Fruit fly (Drosophila melanogaster) whole organism, prepupa: ENCODE data around the gene Tbcd.

Experiments used
- Blimp-1 ChIP-seq: fragments of 200-800 bp; sonication (Bioruptor generic); optimal IDR thresholded peaks from 3 replicates; lab custom pipeline; 2017; ENCODE audit warnings: missing biosample characterization, missing genetic modification characterization, mild to moderate bottlenecking, moderate library complexity, missing genetic modification reagents
- CG10631 ChIP-seq: fragments of 200-800 bp; sonication (Bioruptor generic); optimal IDR thresholded peaks from 2 replicates; lab custom pipeline; 2016; ENCODE audit warnings: missing biosample characterization, missing genetic modification characterization
- CG11294 ChIP-seq: fragments of 200-800 bp; sonication (Bioruptor generic); IDR thresholded peaks from 2 replicates; pipeline ENCODE4 v1.3.6; 2022; ENCODE audit warnings: missing biosample characterization, missing genetic modification characterization
- CG11762 ChIP-seq: fragments of 200-800 bp; sonication (Bioruptor generic); optimal IDR thresholded peaks from 3 replicates; lab custom pipeline; 2016; ENCODE audit warnings: missing biosample characterization, missing genetic modification characterization; ENCODE audit not compliant: insufficient read depth
- CG15336 ChIP-seq: fragments of 200-800 bp; sonication (Bioruptor generic); IDR thresholded peaks from 2 replicates; pipeline ENCODE4 v1.3.6; 2022; ENCODE audit warnings: missing biosample characterization, missing genetic modification characterization
- CG1621 ChIP-seq: fragments of 200-800 bp; sonication (Bioruptor generic); optimal IDR thresholded peaks from 3 replicates; lab custom pipeline; 2018; ENCODE audit warnings: missing biosample characterization, mild to moderate bottlenecking, missing genetic modification characterization
- CG3032 ChIP-seq: fragments of 200-800 bp; optimal IDR thresholded peaks from 2 replicates; lab custom pipeline; 2019; ENCODE audit warnings: missing biosample characterization, mild to moderate bottlenecking, missing genetic modification characterization, moderate library complexity
- CG31627 ChIP-seq: fragments of 200-800 bp; sonication (Bioruptor generic); optimal IDR thresholded peaks from 3 replicates; lab custom pipeline; 2016; ENCODE audit warnings: missing biosample characterization, missing genetic modification characterization
- CG32006 ChIP-seq: fragments of 200-800 bp; sonication (Bioruptor generic); optimal IDR thresholded peaks from 3 replicates; lab custom pipeline; 2017; ENCODE audit warnings: missing biosample characterization, mild to moderate bottlenecking, missing genetic modification characterization
- CG34406 ChIP-seq: fragments of 200-800 bp; sonication (Bioruptor generic); optimal IDR thresholded peaks from 3 replicates; lab custom pipeline; 2016; ENCODE audit warnings: missing biosample characterization, missing genetic modification characterization
- CG3919 ChIP-seq: fragments of 200-800 bp; sonication (Bioruptor generic); optimal IDR thresholded peaks from 3 replicates; lab custom pipeline; 2016; ENCODE audit warnings: missing biosample characterization, missing genetic modification characterization
- CG4318 ChIP-seq: fragments of 200-800 bp; sonication (Bioruptor generic); optimal IDR thresholded peaks from 3 replicates; lab custom pipeline; 2017; ENCODE audit warnings: missing biosample characterization, mild to moderate bottlenecking, missing genetic modification characterization
- CG6163 ChIP-seq: fragments of 200-800 bp; sonication (Bioruptor generic); IDR thresholded peaks from 3 replicates; pipeline ENCODE4 v1.3.6; 2022; ENCODE audit warnings: missing biosample characterization, missing genetic modification characterization
- CG6792 ChIP-seq: fragments of 200-800 bp; sonication (Bioruptor generic); optimal IDR thresholded peaks from 3 replicates; lab custom pipeline; 2016; ENCODE audit warnings: missing biosample characterization, missing genetic modification characterization
- CG6808 ChIP-seq: fragments of 200-800 bp; sonication (Bioruptor generic); optimal IDR thresholded peaks from 3 replicates; lab custom pipeline; 2017; ENCODE audit warnings: missing biosample characterization, missing genetic modification characterization, mild to moderate bottlenecking, moderate library complexity, missing genetic modification reagents
- CG6854 ChIP-seq: fragments of 200-800 bp; sonication (Bioruptor generic); optimal IDR thresholded peaks from 2 replicates; lab custom pipeline; 2017; ENCODE audit warnings: missing biosample characterization, mild to moderate bottlenecking, missing genetic modification characterization
- CG8319 ChIP-seq: fragments of 200-800 bp; sonication (Bioruptor generic); optimal IDR thresholded peaks from 3 replicates; lab custom pipeline; 2016; ENCODE audit warnings: missing biosample characterization, missing genetic modification characterization
- CG9139 ChIP-seq: fragments of 200-800 bp; sonication (Bioruptor generic); optimal IDR thresholded peaks from 3 replicates; lab custom pipeline; 2017; ENCODE audit warnings: missing biosample characterization, mild to moderate bottlenecking, missing genetic modification characterization
- Eip75B ChIP-seq: fragments of 200-800 bp; sonication (Bioruptor generic); optimal IDR thresholded peaks from 3 replicates; lab custom pipeline; 2016; ENCODE audit warnings: missing biosample characterization, missing genetic modification characterization
- Eip78C ChIP-seq: fragments of 200-800 bp; sonication (Bioruptor generic); peaks from one replicate; lab custom pipeline; 2016; ENCODE audit warnings: missing biosample characterization, missing genetic modification characterization
- Ets96B ChIP-seq: fragments of 200-800 bp; optimal IDR thresholded peaks from 2 replicates; lab custom pipeline; 2019; ENCODE audit warnings: missing biosample characterization, mild to moderate bottlenecking, missing genetic modification characterization, moderate library complexity
- Gug ChIP-seq: fragments of 200-800 bp; sonication (Bioruptor generic); IDR thresholded peaks from 2 replicates; pipeline ENCODE4 v1.3.6; 2022; ENCODE audit warnings: missing biosample characterization, missing genetic modification characterization
- Hr38 ChIP-seq: sonication (Bioruptor generic); optimal IDR thresholded peaks from 2 replicates; lab custom pipeline; 2016; ENCODE audit warnings: missing biosample characterization, missing genetic modification characterization
- Hr39 ChIP-seq: fragments of 200-800 bp; sonication (Bioruptor generic); optimal IDR thresholded peaks from 2 replicates; lab custom pipeline; 2016; ENCODE audit warnings: missing biosample characterization, missing genetic modification characterization
- Lpt ChIP-seq: fragments of 200-800 bp; sonication (Bioruptor generic); optimal IDR thresholded peaks from 3 replicates; lab custom pipeline; 2016; ENCODE audit warnings: missing biosample characterization, missing genetic modification characterization
- Met ChIP-seq: fragments of 200-800 bp; sonication (Bioruptor generic); optimal IDR thresholded peaks from 3 replicates; lab custom pipeline; 2016; ENCODE audit warnings: missing biosample characterization, missing genetic modification characterization
- OdsH ChIP-seq: fragments of 200-800 bp; sonication (Bioruptor generic); optimal IDR thresholded peaks from 3 replicates; lab custom pipeline; 2016; ENCODE audit warnings: missing biosample characterization, missing genetic modification characterization
- Smox ChIP-seq: fragments of 200-800 bp; sonication (Bioruptor generic); optimal IDR thresholded peaks from 3 replicates; lab custom pipeline; 2016; ENCODE audit warnings: missing biosample characterization, missing genetic modification characterization
- Sox102F ChIP-seq: fragments of 200-800 bp; sonication (Bioruptor generic); optimal IDR thresholded peaks from 2 replicates; lab custom pipeline; 2016; ENCODE audit warnings: missing biosample characterization, mild to moderate bottlenecking, missing genetic modification characterization
- Sox14 ChIP-seq: fragments of 200-800 bp; sonication (Bioruptor generic); optimal IDR thresholded peaks from 3 replicates; lab custom pipeline; 2016; ENCODE audit warnings: missing biosample characterization, missing genetic modification characterization
- achi ChIP-seq: fragments of 200-800 bp; sonication (Bioruptor generic); optimal IDR thresholded peaks from 3 replicates; lab custom pipeline; 2016; ENCODE audit warnings: missing biosample characterization, missing genetic modification characterization
- acj6 ChIP-seq: fragments of 200-800 bp; sonication (Bioruptor generic); optimal IDR thresholded peaks from 3 replicates; lab custom pipeline; 2016; ENCODE audit warnings: missing biosample characterization, missing genetic modification characterization
- cyc ChIP-seq: fragments of 200-800 bp; sonication (Bioruptor generic); optimal IDR thresholded peaks from 3 replicates; lab custom pipeline; 2016; ENCODE audit warnings: missing biosample characterization, missing genetic modification characterization
- dsx ChIP-seq: fragments of 200-800 bp; optimal IDR thresholded peaks from 3 replicates; lab custom pipeline; 2019; ENCODE audit warnings: missing biosample characterization, mild to moderate bottlenecking, missing genetic modification characterization, moderate library complexity; ENCODE audit not compliant: poor library complexity, severe bottlenecking
- eg ChIP-seq: fragments of 200-800 bp; sonication (Bioruptor generic); IDR thresholded peaks from 3 replicates; pipeline ENCODE4 v1.3.6; 2022; ENCODE audit warnings: missing biosample characterization, missing genetic modification characterization
- fd85E ChIP-seq: fragments of 200-800 bp; sonication (Bioruptor generic); optimal IDR thresholded peaks from 3 replicates; lab custom pipeline; 2016; ENCODE audit warnings: missing biosample characterization, missing genetic modification characterization
- lz ChIP-seq: fragments of 200-800 bp; sonication (Bioruptor generic); optimal IDR thresholded peaks from 3 replicates; lab custom pipeline; 2016; ENCODE audit warnings: missing biosample characterization, missing genetic modification characterization
- net ChIP-seq: fragments of 200-800 bp; sonication (Bioruptor generic); optimal IDR thresholded peaks from 3 replicates; lab custom pipeline; 2016; ENCODE audit warnings: missing biosample characterization, missing genetic modification characterization
- pdm3 ChIP-seq: fragments of 200-800 bp; sonication (Bioruptor generic); optimal IDR thresholded peaks from 3 replicates; lab custom pipeline; 2016; ENCODE audit warnings: missing biosample characterization, missing genetic modification characterization
- salr ChIP-seq, 2 experiments: fragments of 200-800 bp; sonication (Bioruptor generic); optimal IDR thresholded peaks; 3 replicates each; lab custom pipeline; 2016 to 2018; ENCODE audit warnings: missing biosample characterization in 2 of 2, missing genetic modification characterization in 2 of 2, mild to moderate bottlenecking in 1 of 2
- spab ChIP-seq: fragments of 200-800 bp; sonication (Bioruptor generic); optimal IDR thresholded peaks from 2 replicates; lab custom pipeline; 2017; ENCODE audit warnings: missing biosample characterization, mild to moderate bottlenecking, missing genetic modification characterization, missing genetic modification reagents
- ss ChIP-seq, 2 experiments: fragments of 200-800 bp; sonication (Bioruptor generic); optimal IDR thresholded peaks; 2 replicates in 1 of 2; 3 replicates in 1 of 2; lab custom pipeline; 2017 to 2018; ENCODE audit warnings: mild to moderate bottlenecking in 2 of 2, missing biosample characterization in 2 of 2, missing genetic modification characterization in 2 of 2, moderate library complexity in 1 of 2
- topi ChIP-seq: fragments of 200-800 bp; sonication (Bioruptor generic); optimal IDR thresholded peaks from 3 replicates; lab custom pipeline; 2016; ENCODE audit warnings: missing biosample characterization, missing genetic modification characterization
- vri ChIP-seq: fragments of 200-800 bp; sonication (Bioruptor generic); optimal IDR thresholded peaks from 3 replicates; lab custom pipeline; 2016; ENCODE audit warnings: missing biosample characterization, mild to moderate bottlenecking, missing genetic modification characterization

Tbcd gene

dm6 chr2L:2155453-2155852 is 8.1 kb downstream of the Tbcd start, which contains the start of gene CG15382:
TSS of gene CG15382 (plus strand) at chr2L:2155753.
- no peak for TF ChIP-seq CG8319 (GFP tag; lab: Kevin White, UChicago)
- no peak for TF ChIP-seq eg (GFP tag; lab: Robert Waterston, UW)
- no peak for TF ChIP-seq Sox102F (GFP tag; lab: Kevin White, UChicago)
- no peak for TF ChIP-seq acj6 (GFP tag; lab: Kevin White, UChicago)
- no peak for TF ChIP-seq CG11762 (GFP tag; lab: Kevin White, UChicago)
- TF ChIP-seq CG6808 (GFP tag; lab: Kevin White, UChicago) = no peak
- no peak for TF ChIP-seq CG15336
- TF ChIP-seq CG4318 = no peak
- no peak for TF ChIP-seq Eip75B (GFP tag; lab: Kevin White, UChicago)
- no peak for TF ChIP-seq Blimp-1 (GFP tag; lab: Kevin White, UChicago)
- no peak for TF ChIP-seq Eip78C (GFP tag; lab: Kevin White, UChicago)
- no peak for TF ChIP-seq Hr39 (GFP tag; lab: Kevin White, UChicago)
- TF ChIP-seq achi = no peak
- TF ChIP-seq CG10631 = no peak
- no peak for TF ChIP-seq dsx
- no peak for TF ChIP-seq Sox14 (GFP tag; lab: Kevin White, UChicago)
- TF ChIP-seq ss (GFP tag; optimal IDR thresholded peaks at IDR 0.05; lab: Kevin White, UChicago) = no peak
- TF ChIP-seq Hr38 (GFP tag; lab: Kevin White, UChicago) = no peak
- no peak for TF ChIP-seq topi (GFP tag; lab: Kevin White, UChicago)
- no peak for TF ChIP-seq net (GFP tag; lab: Kevin White, UChicago)
- TF ChIP-seq, all 60 proteins: peak for 0

DNA sequence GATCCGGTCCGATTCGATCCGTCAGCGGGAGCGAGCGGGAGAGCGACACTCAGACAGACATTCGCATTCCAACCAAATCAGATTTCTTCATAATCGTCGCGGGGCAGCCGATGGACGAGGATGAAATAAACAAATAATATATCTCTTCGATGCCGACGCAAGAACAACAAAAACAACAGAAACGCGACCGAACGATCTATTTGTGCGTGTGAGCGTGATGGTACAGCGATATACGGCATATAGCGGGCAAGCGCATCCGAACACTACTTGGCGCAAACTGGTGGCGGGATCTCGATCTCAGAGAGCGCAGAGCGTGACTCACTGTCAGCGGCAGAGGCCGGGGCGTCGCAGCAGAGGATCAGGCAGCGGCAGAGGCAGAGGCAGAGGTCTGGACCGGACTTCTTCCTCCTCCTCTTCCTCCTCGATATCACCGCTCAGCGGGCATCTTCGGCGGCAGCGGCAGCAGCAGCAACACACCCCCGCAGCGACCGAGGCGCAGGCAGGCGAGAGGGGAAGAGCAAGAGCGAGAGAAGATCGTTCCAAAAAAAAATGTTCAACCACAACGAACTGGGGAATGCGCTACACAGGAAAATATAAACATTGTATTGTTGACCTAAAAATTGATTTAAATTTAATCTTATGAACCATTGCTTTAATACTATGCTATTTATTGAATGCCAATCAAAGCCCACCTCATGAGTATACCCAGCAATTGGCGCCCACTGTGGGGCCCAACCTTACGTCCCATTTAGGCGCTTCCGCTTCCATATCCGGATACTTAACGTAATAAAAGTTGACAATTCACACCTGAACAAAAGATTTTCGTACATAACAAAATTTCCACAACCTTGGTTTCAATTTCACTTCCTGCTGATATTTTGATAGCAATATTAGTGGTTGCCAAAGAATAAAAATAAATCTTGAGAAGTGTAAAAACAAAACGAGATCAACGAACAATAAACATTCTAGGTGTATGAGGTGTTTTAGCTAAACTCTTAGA is 14.2 kb downstream of the Tbcd start:
- peak; percentile 86 for TF ChIP-seq CG32006
- TF ChIP-seq Met (GFP tag; lab: Kevin White, UChicago) = peak; percentile 84
- peak; percentile 76 for TF ChIP-seq lz (GFP tag; lab: Kevin White, UChicago)
- no peak for TF ChIP-seq CG11294 (GFP tag; lab: Robert Waterston, UW)
- peak; percentile 66 for TF ChIP-seq spab (GFP tag; lab: Kevin White, UChicago)
- TF ChIP-seq CG6792 (GFP tag; lab: Kevin White, UChicago) = peak; percentile 61
- TF ChIP-seq salr (GFP tag; optimal IDR thresholded peaks at IDR 0.05; lab: Kevin White, UChicago) = peak; percentile 31 to 78
- TF ChIP-seq topi (GFP tag; lab: Kevin White, UChicago) = peak; percentile 81
- TF ChIP-seq CG6163 = peak; percentile 63; the same call in 2 of the 3 replicates
- TF ChIP-seq Smox (GFP tag; lab: Kevin White, UChicago) = peak; percentile 48
- TF ChIP-seq Hr38 (GFP tag; lab: Kevin White, UChicago) = no peak
- peak; percentile 74 for TF ChIP-seq CG10631
- peak; percentile 8 for TF ChIP-seq CG9139 (GFP tag; lab: Kevin White, UChicago)
- TF ChIP-seq CG15336 = peak; percentile 8; the same call in 1 of the 2 replicates
- peak; percentile 24 for TF ChIP-seq CG8319 (GFP tag; lab: Kevin White, UChicago)
- TF ChIP-seq Sox102F (GFP tag; lab: Kevin White, UChicago) = peak; percentile 6
- TF ChIP-seq ss (GFP tag; optimal IDR thresholded peaks at IDR 0.05; lab: Kevin White, UChicago) = peak; percentile 3 to 50
- no peak for TF ChIP-seq Lpt (GFP tag; lab: Kevin White, UChicago)
- peak; percentile 9 for TF ChIP-seq vri (GFP tag; lab: Kevin White, UChicago)
- TF ChIP-seq Hr39 (GFP tag; lab: Kevin White, UChicago) = peak; percentile 73
- peak; percentile 48 for TF ChIP-seq CG1621 (tag; lab: Kevin White, UChicago)
- no peak for TF ChIP-seq fd85E (GFP tag; lab: Kevin White, UChicago)
- peak; percentile 69 for TF ChIP-seq CG31627
- TF ChIP-seq CG6808 (GFP tag; lab: Kevin White, UChicago) = peak; percentile 27
- TF ChIP-seq CG3032 (tag; lab: Kevin White, UChicago) = peak; percentile 44
- TF ChIP-seq Gug (GFP tag; lab: Robert Waterston, UW) = peak; percentile 46
- TF ChIP-seq CG3919 (GFP tag; lab: Kevin White, UChicago) = peak; percentile 53
- TF ChIP-seq dsx = peak; percentile 50
- TF ChIP-seq cyc (GFP tag; lab: Kevin White, UChicago) = peak; percentile 78
- peak; percentile 72 for TF ChIP-seq pdm3 (GFP tag; lab: Kevin White, UChicago)
- TF ChIP-seq eg (GFP tag; lab: Robert Waterston, UW) = peak; percentile 57; the same call in 2 of the 3 replicates
- peak; percentile 53 for TF ChIP-seq OdsH (GFP tag; lab: Kevin White, UChicago)
- peak; percentile 77 for TF ChIP-seq Sox14 (GFP tag; lab: Kevin White, UChicago)
- TF ChIP-seq CG6854 (GFP tag; lab: Kevin White, UChicago) = peak; percentile 78
- peak; percentile 40 for TF ChIP-seq achi
- peak; percentile 46 for TF ChIP-seq CG34406 (GFP tag; lab: Kevin White, UChicago)
- TF ChIP-seq CG11762 (GFP tag; lab: Kevin White, UChicago) = peak; percentile 34
- TF ChIP-seq Ets96B (tag; lab: Kevin White, UChicago) = peak; percentile 40
